Fruit fly (Drosophila melanogaster): ENCODE measurements around the gene CG32669.
A peak's percentile ranks its signal among the peaks of the same experiment; 100 is the strongest.

CG32669 gene

DNA sequence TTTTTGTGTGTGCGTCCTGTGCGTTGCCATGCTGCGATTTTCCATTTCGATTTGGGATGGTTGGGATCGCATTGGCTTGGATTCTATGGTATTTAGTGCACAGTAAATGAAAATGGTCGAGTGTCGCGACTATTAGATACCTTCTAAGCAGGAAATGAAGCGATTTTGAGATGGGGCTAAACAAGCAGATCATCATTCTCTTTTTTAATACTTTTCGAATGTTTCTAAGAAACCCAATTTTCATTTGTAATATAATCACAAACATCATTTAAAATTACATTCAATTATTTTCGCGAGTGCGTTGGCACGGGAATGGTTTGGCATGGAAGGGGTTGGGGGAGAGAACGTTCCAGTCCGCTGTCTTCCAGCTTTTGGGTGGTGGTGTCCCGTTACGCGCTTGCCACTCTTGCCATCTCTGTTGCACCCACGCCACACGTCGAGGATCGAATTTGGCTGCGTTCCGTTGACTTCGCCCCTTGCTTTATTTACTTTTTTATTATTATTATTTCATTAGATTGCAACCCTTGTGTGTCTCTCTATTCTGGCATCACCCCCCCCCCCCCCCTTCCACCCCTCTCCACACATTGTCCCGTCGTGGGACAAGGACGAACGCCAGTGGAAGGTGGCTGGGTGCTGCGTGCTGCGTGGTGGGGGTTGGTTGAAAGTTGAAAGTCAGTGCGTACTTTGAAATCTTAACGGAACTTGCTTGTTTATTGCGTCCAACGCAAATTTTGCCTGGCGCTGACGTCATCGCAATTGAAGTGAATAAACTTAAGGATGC lies 19.3 kb downstream of the CG32669 start (continued):
- TF ChIP-seq Hr51 (GFP tag; optimal IDR thresholded peaks at IDR 0.05) = peak in 1 of 2 experiments; percentile 20
- no peak for TF ChIP-seq prd (optimal IDR thresholded peaks at IDR 0.05)
- peak; percentile 61; the same call in 2 of the 3 replicates for TF ChIP-seq prd (GFP tag; IDR thresholded peaks at IDR 0.05)
- TF ChIP-seq CG2678 (tag; optimal IDR thresholded peaks at IDR 0.05) = peak; percentile 52
- no peak for TF ChIP-seq CG6683 (GFP tag; optimal IDR thresholded peaks at IDR 0.05)
- no peak for TF ChIP-seq nerfin-2 (GFP tag; IDR thresholded peaks at IDR 0.05; ENCODE audit: partially characterized antibody)
- TF ChIP-seq sim (GFP tag; IDR thresholded peaks at IDR 0.05) = no peak
- no peak for TF ChIP-seq Dip3 (GFP tag; optimal IDR thresholded peaks at IDR 0.05)
- TF ChIP-seq CG4730 (GFP tag; IDR thresholded peaks at IDR 0.05) = 0 out of 2 replicates have a peak, but pooled peaks have one; percentile 33
- no peak for TF ChIP-seq hbn (GFP tag; IDR thresholded peaks at IDR 0.05; ENCODE audit: partially characterized antibody)
- peak; percentile 64 for TF ChIP-seq CG31441 (GFP tag; IDR thresholded peaks at IDR 0.05)
- TF ChIP-seq CG30403 (GFP tag; optimal IDR thresholded peaks at IDR 0.05) = peak; percentile 41
- no peak for TF ChIP-seq bowl (GFP tag; IDR thresholded peaks at IDR 0.05)
- TF ChIP-seq Xrp1 (GFP tag; IDR thresholded peaks at IDR 0.05) = peak; percentile 67
- peak; percentile 33 for TF ChIP-seq CG1832 (GFP tag; optimal IDR thresholded peaks at IDR 0.05)
- TF ChIP-seq CG33557 (GFP tag; optimal IDR thresholded peaks at IDR 0.05) = peak; percentile 18
- peak; percentile 27 for TF ChIP-seq Atf-2 (GFP tag; optimal IDR thresholded peaks at IDR 0.05)
- peak; percentile 88 for TF ChIP-seq D19B (GFP tag; optimal IDR thresholded peaks at IDR 0.05)
- TF ChIP-seq ems (GFP tag; optimal IDR thresholded peaks at IDR 0.05) = peak; percentile 33
- TF ChIP-seq HLHmδ (GFP tag; optimal IDR thresholded peaks at IDR 0.05) = no peak
- peak; percentile 19 for TF ChIP-seq org-1 (GFP tag; optimal IDR thresholded peaks at IDR 0.05)
- no peak for TF ChIP-seq Dek (tag; optimal IDR thresholded peaks at IDR 0.05)
- no peak for TF ChIP-seq tx (GFP tag; optimal IDR thresholded peaks at IDR 0.05)
- peak; percentile 52 for TF ChIP-seq grau (tag; optimal IDR thresholded peaks at IDR 0.05)
- TF ChIP-seq Hr78 (GFP tag; optimal IDR thresholded peaks at IDR 0.05) = no peak
- peak in 1 of 2 experiments; percentile 34 for TF ChIP-seq dpn (GFP tag; optimal IDR thresholded peaks at IDR 0.05)
- TF ChIP-seq abd-A (tag; optimal IDR thresholded peaks at IDR 0.05) = peak; percentile 36
- TF ChIP-seq CG4424 (GFP tag; optimal IDR thresholded peaks at IDR 0.05) = peak; percentile 22
- no peak for TF ChIP-seq CG2202 (tag; optimal IDR thresholded peaks at IDR 0.05)
- no peak for TF ChIP-seq Dll (GFP tag; IDR thresholded peaks at IDR 0.05; ENCODE audit: partially characterized antibody)
- peak; percentile 23; the same call in 1 of the 2 replicates for TF ChIP-seq CG10366 (GFP tag; IDR thresholded peaks at IDR 0.05)
- peak; percentile 39 for TF ChIP-seq CG4820 (GFP tag; optimal IDR thresholded peaks at IDR 0.05)
- no peak for TF ChIP-seq zen2 (GFP tag; IDR thresholded peaks at IDR 0.05; ENCODE audit: partially characterized antibody)
- no peak for TF ChIP-seq corto (GFP tag; optimal IDR thresholded peaks at IDR 0.05)
- TF ChIP-seq CG13775 (GFP tag; optimal IDR thresholded peaks at IDR 0.05) = no peak
- peak; percentile 10 for TF ChIP-seq CG7786 (GFP tag; optimal IDR thresholded peaks at IDR 0.05)
- no peak for TF ChIP-seq ham (GFP tag; IDR thresholded peaks at IDR 0.05)
- peak; percentile 17 for TF ChIP-seq scrt (GFP tag; optimal IDR thresholded peaks at IDR 0.05)
- no peak for TF ChIP-seq CG17186 (GFP tag; optimal IDR thresholded peaks at IDR 0.05)
- TF ChIP-seq Adf1 (GFP tag; IDR thresholded peaks at IDR 0.05) = no peak
- TF ChIP-seq CG1233 (GFP tag; optimal IDR thresholded peaks at IDR 0.05) = peak; percentile 5
- peak; percentile 39 for TF ChIP-seq CG18619 (GFP tag; optimal IDR thresholded peaks at IDR 0.05)
- no peak for TF ChIP-seq Hmx (GFP tag; optimal IDR thresholded peaks at IDR 0.05)
- peak; percentile 51 for TF ChIP-seq Antp (GFP tag; optimal IDR thresholded peaks at IDR 0.05)
- TF ChIP-seq CG11093 (GFP tag; IDR thresholded peaks at IDR 0.05) = no peak
- TF ChIP-seq CG4360 (GFP tag; IDR thresholded peaks at IDR 0.05) = no peak
- TF ChIP-seq CG12299 (tag; optimal IDR thresholded peaks at IDR 0.05) = no peak
- peak; percentile 6 to 17 for TF ChIP-seq Pdp1 (GFP tag; optimal IDR thresholded peaks at IDR 0.05)
- TF ChIP-seq CG6689 (GFP tag; IDR thresholded peaks at IDR 0.05) = peak; percentile 30; the same call in 1 of the 2 replicates

Data from whole organism, embryonic.